Worm (Caenorhabditis elegans) whole organism, L2 larva: ENCODE measurements around the gene T25B9.12.
A peak's percentile ranks its signal among the peaks of the same experiment; 100 is the strongest.

Experiments
- C34F6.9 ChIP-seq: fragments of 150-350 bp; optimal IDR thresholded peaks from 2 replicates; lab custom pipeline; 2014; ENCODE audit warnings: missing biosample characterization, missing genetic modification characterization
- F13H6.1 ChIP-seq: sonication (generic microtip); optimal IDR thresholded peaks from 2 replicates; lab custom pipeline; 2016; ENCODE audit warnings: missing genetic modification characterization, missing compliant biosample characterization
- R02D3.7 ChIP-seq: fragments of 150-350 bp; optimal IDR thresholded peaks from 2 replicates; lab custom pipeline; 2014; ENCODE audit warnings: missing biosample characterization, missing genetic modification characterization
- Y55F3AM.14 ChIP-seq: fragments of 200-800 bp; sonication (Bioruptor generic); optimal IDR thresholded peaks from 2 replicates; lab custom pipeline; 2018; ENCODE audit warnings: mild to moderate bottlenecking, missing genetic modification characterization, missing compliant biosample characterization
- ZK546.5 ChIP-seq: sonication (generic microtip); optimal IDR thresholded peaks from 2 replicates; lab custom pipeline; 2017; ENCODE audit warnings: missing biosample characterization, missing genetic modification characterization
- alr-1 ChIP-seq: fragments of 150-350 bp; optimal IDR thresholded peaks from 2 replicates; lab custom pipeline; 2014; ENCODE audit warnings: missing biosample characterization, missing genetic modification characterization
- aly-2 ChIP-seq: fragments of 150-350 bp; optimal IDR thresholded peaks from 2 replicates; lab custom pipeline; 2014; ENCODE audit warnings: missing biosample characterization, missing genetic modification characterization
- blmp-1 ChIP-seq: sonication (generic microtip); optimal IDR thresholded peaks from 2 replicates; lab custom pipeline; 2017; ENCODE audit warnings: missing genetic modification characterization, mild to moderate bottlenecking, missing compliant biosample characterization, antibody characterized with exemption, moderate library complexity; ENCODE audit not compliant: insufficient read depth
- ceh-16 ChIP-seq: fragments of 150-350 bp; optimal IDR thresholded peaks from 2 replicates; lab custom pipeline; 2014; ENCODE audit warnings: missing biosample characterization, missing genetic modification characterization
- ceh-82 ChIP-seq: fragments of 150-350 bp; optimal IDR thresholded peaks from 2 replicates; lab custom pipeline; 2014; ENCODE audit warnings: missing biosample characterization, missing genetic modification characterization
- crh-2 ChIP-seq: sonication (generic microtip); optimal IDR thresholded peaks from 2 replicates; lab custom pipeline; 2017; ENCODE audit warnings: missing biosample characterization, missing genetic modification characterization
- elt-1 ChIP-seq: fragments of 150-350 bp; optimal IDR thresholded peaks from 2 replicates; lab custom pipeline; 2014; ENCODE audit warnings: missing biosample characterization, missing genetic modification characterization
- fos-1 ChIP-seq: fragments of 150-350 bp; optimal IDR thresholded peaks from 2 replicates; lab custom pipeline; 2014; ENCODE audit warnings: missing biosample characterization, missing genetic modification characterization
- gmeb-1 ChIP-seq: fragments of 150-350 bp; optimal IDR thresholded peaks from 2 replicates; lab custom pipeline; 2014; ENCODE audit warnings: missing biosample characterization, missing genetic modification characterization
- lin-11 ChIP-seq: fragments of 150-350 bp; sonication (generic microtip); optimal IDR thresholded peaks from 2 replicates; lab custom pipeline; 2014; ENCODE audit warnings: missing biosample characterization, missing genetic modification characterization, inconsistent platforms, mixed read lengths
- lin-13 ChIP-seq: fragments of 150-350 bp; optimal IDR thresholded peaks from 2 replicates; lab custom pipeline; 2014; ENCODE audit warnings: missing biosample characterization, missing genetic modification reagents, missing genetic modification characterization
- lsy-2 ChIP-seq, 2 experiments: fragments of 150-350 bp in 1 of 2; sonication (generic microtip) in 1 of 2; optimal IDR thresholded peaks; 2 replicates each; lab custom pipeline; 2014 to 2017; ENCODE audit warnings: missing biosample characterization in 2 of 2, missing genetic modification characterization in 2 of 2
- mab-5 ChIP-seq: fragments of 150-350 bp; optimal IDR thresholded peaks from 2 replicates; lab custom pipeline; 2014; ENCODE audit warnings: missing biosample characterization, missing genetic modification characterization
- mbf-1 ChIP-seq: sonication (generic microtip); optimal IDR thresholded peaks from 2 replicates; lab custom pipeline; 2017; ENCODE audit warnings: missing biosample characterization, missing genetic modification characterization
- mdl-1 ChIP-seq, 2 experiments: fragments of 150-350 bp in 1 of 2; sonication (generic microtip) in 1 of 2; optimal IDR thresholded peaks; 2 replicates each; lab custom pipeline; 2017; ENCODE audit warnings: missing biosample characterization in 2 of 2, missing genetic modification characterization in 2 of 2
- nhr-11 ChIP-seq: fragments of 150-350 bp; optimal IDR thresholded peaks from 2 replicates; lab custom pipeline; 2014; ENCODE audit warnings: missing biosample characterization, missing genetic modification characterization
- nhr-129 ChIP-seq: fragments of 150-350 bp; optimal IDR thresholded peaks from 2 replicates; lab custom pipeline; 2014; ENCODE audit warnings: missing biosample characterization, missing genetic modification characterization
- nhr-21 ChIP-seq: fragments of 150-350 bp; optimal IDR thresholded peaks from 2 replicates; lab custom pipeline; 2014; ENCODE audit warnings: missing biosample characterization, missing genetic modification characterization
- nhr-23 ChIP-seq: fragments of 150-350 bp; optimal IDR thresholded peaks from 2 replicates; lab custom pipeline; 2014; ENCODE audit warnings: missing biosample characterization, missing genetic modification reagents, missing genetic modification characterization
- nhr-6 ChIP-seq: fragments of 150-350 bp; optimal IDR thresholded peaks from 2 replicates; lab custom pipeline; 2014; ENCODE audit warnings: missing biosample characterization, missing genetic modification characterization
- nhr-77 ChIP-seq: fragments of 150-350 bp; optimal IDR thresholded peaks from 2 replicates; lab custom pipeline; 2014; ENCODE audit warnings: missing biosample characterization, missing genetic modification characterization
- peb-1 ChIP-seq: fragments of 150-350 bp; optimal IDR thresholded peaks from 2 replicates; lab custom pipeline; 2014; ENCODE audit warnings: missing biosample characterization, missing genetic modification characterization
- skn-1 ChIP-seq: sonication (generic microtip); optimal IDR thresholded peaks from 2 replicates; lab custom pipeline; 2017; ENCODE audit warnings: missing biosample characterization, missing genetic modification characterization
- sma-3 ChIP-seq: sonication (generic microtip); optimal IDR thresholded peaks from 2 replicates; lab custom pipeline; 2016; ENCODE audit warnings: missing genetic modification reagents, missing genetic modification characterization, missing compliant biosample characterization
- sma-9 ChIP-seq, 2 experiments: fragments of 150-350 bp in 1 of 2; sonication (generic microtip) in 1 of 2; optimal IDR thresholded peaks; 2 replicates each; lab custom pipeline; 2014 to 2016; ENCODE audit warnings: missing genetic modification characterization in 2 of 2, mild to moderate bottlenecking in 1 of 2, missing biosample characterization in 1 of 2, missing compliant biosample characterization in 1 of 2, missing genetic modification reagents in 1 of 2, moderate library complexity in 1 of 2
- snpc-4 ChIP-seq: fragments of 150-350 bp; optimal IDR thresholded peaks from 2 replicates; lab custom pipeline; 2014; ENCODE audit warnings: missing biosample characterization, missing genetic modification characterization
- unc-39 ChIP-seq: fragments of 150-350 bp; optimal IDR thresholded peaks from 2 replicates; lab custom pipeline; 2014; ENCODE audit warnings: missing biosample characterization, missing genetic modification characterization
- unc-55 ChIP-seq: fragments of 150-350 bp; sonication (generic microtip); optimal IDR thresholded peaks from 3 replicates; lab custom pipeline; 2014; ENCODE audit warnings: missing biosample characterization, missing genetic modification reagents, missing genetic modification characterization
- unc-62 ChIP-seq: fragments of 150-350 bp; optimal IDR thresholded peaks from 2 replicates; lab custom pipeline; 2014; ENCODE audit warnings: missing biosample characterization, missing genetic modification reagents, missing genetic modification characterization
- zag-1 ChIP-seq: fragments of 150-350 bp; optimal IDR thresholded peaks from 2 replicates; lab custom pipeline; 2014; ENCODE audit warnings: missing biosample characterization, missing genetic modification characterization
- ztf-11 ChIP-seq: sonication (generic microtip); optimal IDR thresholded peaks from 2 replicates; lab custom pipeline; 2017; ENCODE audit warnings: missing biosample characterization, missing genetic modification characterization
- ztf-4 ChIP-seq: fragments of 150-350 bp; optimal IDR thresholded peaks from 2 replicates; lab custom pipeline; 2014; ENCODE audit warnings: missing biosample characterization, missing genetic modification characterization

T25B9.12 gene

ce11 chrIV:10798604-10799003, 33.5 kb downstream of the T25B9.12 start:
- TF ChIP-seq alr-1 (tag; lab: Kevin White, UChicago), result no peak
- TF ChIP-seq ztf-11 (tag; lab: Kevin White, UChicago), result no peak
- TF ChIP-seq Y55F3AM.14 (GFP tag; lab: Kevin White, UChicago), result no peak
- TF ChIP-seq lsy-2 (tag; optimal IDR thresholded peaks at IDR 0.05; lab: Kevin White, UChicago), result no peak
- TF ChIP-seq gmeb-1, result no peak
- TF ChIP-seq aly-2 (tag; lab: Kevin White, UChicago), result no peak
- TF ChIP-seq ceh-16 (tag; lab: Kevin White, UChicago), result no peak
- TF ChIP-seq unc-55 (GFP tag; lab: Kevin White, UChicago), result no peak
- no peak for TF ChIP-seq snpc-4 (tag; lab: Kevin White, UChicago)
- no peak for TF ChIP-seq blmp-1
- TF ChIP-seq mbf-1 (tag; lab: Kevin White, UChicago), result no peak
- no peak for TF ChIP-seq C34F6.9
- TF ChIP-seq nhr-11 (tag; lab: Kevin White, UChicago), result no peak
- TF ChIP-seq ceh-82 (tag; lab: Kevin White, UChicago), result no peak

- TF ChIP-seq lin-11 (tag; lab: Kevin White, UChicago), result no peak
- TF ChIP-seq aly-2 (tag; lab: Kevin White, UChicago), result no peak
- no peak for TF ChIP-seq snpc-4 (tag; lab: Kevin White, UChicago)
- no peak for TF ChIP-seq skn-1 (tag; lab: Kevin White, UChicago)
- no peak for TF ChIP-seq ceh-82 (tag; lab: Kevin White, UChicago)
- TF ChIP-seq nhr-77, result no peak
- no peak for TF ChIP-seq mbf-1 (tag; lab: Kevin White, UChicago)
- TF ChIP-seq nhr-129, result no peak
- TF ChIP-seq F13H6.1 (tag; lab: Kevin White, UChicago), result no peak
- no peak for TF ChIP-seq elt-1 (tag; lab: Kevin White, UChicago)
- no peak for TF ChIP-seq nhr-6 (tag; lab: Kevin White, UChicago)
- TF ChIP-seq R02D3.7, result no peak
- TF ChIP-seq peb-1 (tag; lab: Kevin White, UChicago), result no peak
- no peak for TF ChIP-seq fos-1 (tag; lab: Kevin White, UChicago)
- TF ChIP-seq mdl-1 (tag; optimal IDR thresholded peaks at IDR 0.05; lab: Kevin White, UChicago), result no peak
- no peak for TF ChIP-seq nhr-23
- no peak for TF ChIP-seq ztf-4 (tag; lab: Kevin White, UChicago)
- no peak for TF ChIP-seq sma-9 (GFP tag; optimal IDR thresholded peaks at IDR 0.05; lab: Kevin White, UChicago)
- no peak for TF ChIP-seq sma-9 (tag; optimal IDR thresholded peaks at IDR 0.05; lab: Kevin White, UChicago)
- TF ChIP-seq blmp-1, result no peak
These were observed 34.2 kb downstream of the T25B9.12 start, which contains the start of gene zipt-2.1 for ce11 chrIV:10799354-10799753. TSS of gene zipt-2.1 (plus strand) at chrIV:10799654.

DNA sequence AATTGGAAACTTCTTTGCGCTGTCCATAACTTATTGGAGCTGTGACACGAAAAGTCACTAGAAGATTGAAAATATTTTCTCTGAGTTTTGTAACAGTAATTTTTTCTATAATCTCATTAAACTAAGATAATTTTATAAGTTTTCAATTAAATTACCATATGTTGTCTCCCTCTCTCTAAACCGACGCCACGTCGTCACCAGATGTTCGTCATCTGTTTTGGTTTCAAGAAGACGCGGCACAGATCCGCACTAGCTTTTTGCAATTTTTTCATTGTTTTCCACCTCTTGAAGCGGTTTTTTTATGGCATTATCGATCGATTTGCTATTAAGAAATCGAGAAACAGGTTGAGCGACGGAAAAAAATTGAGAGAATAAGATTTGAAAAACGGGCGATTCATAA, 38.8 kb downstream of the T25B9.12 start:
- no peak for TF ChIP-seq sma-3 (GFP tag; lab: Kevin White, UChicago)
- no peak for TF ChIP-seq unc-62
- no peak for TF ChIP-seq ztf-4 (tag; lab: Kevin White, UChicago)
- TF ChIP-seq nhr-11 (tag; lab: Kevin White, UChicago), result no peak
- no peak for TF ChIP-seq zag-1
- TF ChIP-seq sma-9 (GFP tag; optimal IDR thresholded peaks at IDR 0.05; lab: Kevin White, UChicago), result no peak
- no peak for TF ChIP-seq sma-9 (tag; optimal IDR thresholded peaks at IDR 0.05; lab: Kevin White, UChicago)
- TF ChIP-seq mbf-1 (tag; lab: Kevin White, UChicago), result no peak

DNA sequence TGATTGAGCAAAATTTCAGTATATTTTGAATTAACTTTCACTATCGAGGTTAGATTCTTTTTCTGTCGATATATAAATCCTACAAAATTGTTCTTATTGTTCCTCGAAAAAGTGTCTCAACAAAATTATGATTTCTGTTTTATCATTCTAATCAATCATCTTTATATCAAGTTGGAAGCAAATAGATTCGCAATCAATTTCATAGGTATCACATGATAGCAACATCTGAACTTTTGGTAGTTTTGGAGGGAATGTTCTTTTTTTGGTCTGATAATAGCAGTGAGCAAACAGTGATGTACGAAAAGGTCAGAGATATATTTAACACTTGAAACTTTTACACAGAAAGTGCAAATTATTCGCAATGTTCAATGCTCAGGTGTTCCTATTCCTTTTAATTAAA, 45.7 kb downstream of the T25B9.12 start:
- TF ChIP-seq F13H6.1 (tag; lab: Kevin White, UChicago) (peak; percentile 5), sma-9 (GFP tag; optimal IDR thresholded peaks at IDR 0.05; lab: Kevin White, UChicago) (peak; percentile 63), sma-9 (tag; optimal IDR thresholded peaks at IDR 0.05; lab: Kevin White, UChicago) (no peak), gmeb-1 (peak; percentile 23), nhr-21 (tag; lab: Kevin White, UChicago) (no peak), lsy-2 (tag; optimal IDR thresholded peaks at IDR 0.05; lab: Kevin White, UChicago) (no peak), crh-2 (peak; percentile 30), fos-1 (tag; lab: Kevin White, UChicago) (peak; percentile 62)

ce11 chrIV:10811388-10811787, 46.2 kb downstream of the T25B9.12 start:
- TF ChIP-seq snpc-4 (tag; lab: Kevin White, UChicago), result no peak
- no peak for TF ChIP-seq sma-3 (GFP tag; lab: Kevin White, UChicago)
- TF ChIP-seq nhr-129, result no peak
- TF ChIP-seq unc-62, result no peak
- TF ChIP-seq lin-13 (GFP tag; lab: Kevin White, UChicago), result no peak
- no peak for TF ChIP-seq mab-5 (tag; lab: Kevin White, UChicago)
- TF ChIP-seq ztf-4 (tag; lab: Kevin White, UChicago), result no peak
- no peak for TF ChIP-seq elt-1 (tag; lab: Kevin White, UChicago)
- TF ChIP-seq nhr-77, result no peak
- TF ChIP-seq nhr-6 (tag; lab: Kevin White, UChicago), result no peak
- no peak for TF ChIP-seq unc-39
- no peak for TF ChIP-seq ZK546.5
- no peak for TF ChIP-seq nhr-11 (tag; lab: Kevin White, UChicago)
- no peak for TF ChIP-seq lin-11 (tag; lab: Kevin White, UChicago)
- TF ChIP-seq fos-1 (tag; lab: Kevin White, UChicago), result no peak
- TF ChIP-seq aly-2 (tag; lab: Kevin White, UChicago), result no peak
- TF ChIP-seq peb-1 (tag; lab: Kevin White, UChicago), result no peak
